Worm (Caenorhabditis elegans): Measurements from ENCODE around the gene ast-1.

ce11 chrII:4085601-4086000 lies 49.6 kb downstream of the ast-1 start:
- no peak for TF ChIP-seq tbx-37 (GFP tag; conservative IDR thresholded peaks at IDR 0.05)
- TF ChIP-seq ama-1 (optimal IDR thresholded peaks at IDR 0.05): no peak
- TF ChIP-seq hmg-4 (GFP tag; optimal IDR thresholded peaks at IDR 0.05): no peak
- TF ChIP-seq hnd-1 (tag; optimal IDR thresholded peaks at IDR 0.05): no peak
- TF ChIP-seq flt-1 (GFP tag; IDR thresholded peaks at IDR 0.05): no peak

Data from whole organism, early embryonic.